Fruit fly (Drosophila melanogaster) whole organism, embryonic: ENCODE measurements around the gene CG7164.

ENCODE experiments used
- B-H2 ChIP-seq: fragments of 200-800 bp; sonication (Bioruptor generic); optimal IDR thresholded peaks from 2 replicates; lab custom pipeline; 2018; ENCODE audit warnings: missing biosample characterization, mild to moderate bottlenecking, missing genetic modification characterization
- Blimp-1 ChIP-seq: fragments of 200-800 bp; sonication (Bioruptor generic); optimal IDR thresholded peaks from 3 replicates; lab custom pipeline; 2018; ENCODE audit warnings: missing biosample characterization, missing genetic modification characterization, mild to moderate bottlenecking, moderate library complexity, missing genetic modification reagents
- CG11398 ChIP-seq: fragments of 200-800 bp; sonication (Bioruptor generic); optimal IDR thresholded peaks from 2 replicates; lab custom pipeline; 2016; ENCODE audit warnings: missing biosample characterization, missing genetic modification characterization
- CG11504 ChIP-seq: fragments of 200-800 bp; sonication (Bioruptor generic); optimal IDR thresholded peaks from 3 replicates; lab custom pipeline; 2019; ENCODE audit warnings: missing biosample characterization, mild to moderate bottlenecking, missing genetic modification characterization, moderate library complexity
- CG12071 ChIP-seq: fragments of 200-800 bp; sonication (Bioruptor generic); optimal IDR thresholded peaks from 3 replicates; lab custom pipeline; 2018; ENCODE audit warnings: missing biosample characterization, mild to moderate bottlenecking, missing genetic modification characterization
- CG12942 ChIP-seq: fragments of 200-800 bp; sonication (Bioruptor generic); optimal IDR thresholded peaks from 3 replicates; lab custom pipeline; 2016; ENCODE audit warnings: missing biosample characterization, missing genetic modification characterization
- CG14710 ChIP-seq: fragments of 200-800 bp; sonication (Bioruptor generic); optimal IDR thresholded peaks from 3 replicates; lab custom pipeline; 2019; ENCODE audit warnings: missing biosample characterization, mild to moderate bottlenecking, missing genetic modification characterization, moderate library complexity
- CG15601 ChIP-seq: fragments of 200-800 bp; sonication (Bioruptor generic); optimal IDR thresholded peaks from 3 replicates; lab custom pipeline; 2019; ENCODE audit warnings: missing biosample characterization, mild to moderate bottlenecking, missing genetic modification characterization, moderate library complexity
- CG17359 ChIP-seq: fragments of 200-800 bp; sonication (Bioruptor generic); optimal IDR thresholded peaks from 3 replicates; lab custom pipeline; 2018; ENCODE audit warnings: missing biosample characterization, mild to moderate bottlenecking, missing genetic modification characterization, moderate library complexity
- CG17385 ChIP-seq: fragments of 200-800 bp; sonication (Bioruptor generic); optimal IDR thresholded peaks from 3 replicates; lab custom pipeline; 2018; ENCODE audit warnings: missing biosample characterization, mild to moderate bottlenecking, missing genetic modification characterization
- CG18599 ChIP-seq: fragments of 200-800 bp; sonication (Bioruptor generic); optimal IDR thresholded peaks from 3 replicates; lab custom pipeline; 2017; ENCODE audit warnings: missing biosample characterization, missing genetic modification characterization, mild to moderate bottlenecking, moderate library complexity, missing genetic modification reagents
- CG2199 ChIP-seq: fragments of 200-800 bp; sonication (Bioruptor generic); IDR thresholded peaks from 3 replicates; pipeline ENCODE4 v1.3.6; 2022; ENCODE audit warnings: missing biosample characterization, missing genetic modification characterization
- CG2712 ChIP-seq: fragments of 200-800 bp; optimal IDR thresholded peaks from 3 replicates; lab custom pipeline; 2019; ENCODE audit warnings: missing biosample characterization, mild to moderate bottlenecking, missing genetic modification characterization, moderate library complexity
- CG34422 ChIP-seq: fragments of 200-800 bp; sonication (Bioruptor generic); IDR thresholded peaks from 3 replicates; pipeline ENCODE4 v1.3.6; 2022; ENCODE audit warnings: missing biosample characterization, missing genetic modification characterization
- CG4282 ChIP-seq: fragments of 200-800 bp; sonication (Bioruptor generic); optimal IDR thresholded peaks from 2 replicates; lab custom pipeline; 2016; ENCODE audit warnings: missing biosample characterization, missing genetic modification characterization
- CG4707 ChIP-seq: fragments of 200-800 bp; sonication (Bioruptor generic); optimal IDR thresholded peaks from 2 replicates; lab custom pipeline; 2018; ENCODE audit warnings: missing biosample characterization, mild to moderate bottlenecking, missing genetic modification characterization, moderate library complexity
- CG6254 ChIP-seq: fragments of 200-800 bp; sonication (Bioruptor generic); optimal IDR thresholded peaks from 3 replicates; lab custom pipeline; 2017; ENCODE audit warnings: mild to moderate bottlenecking, missing biosample characterization, missing genetic modification reagents, missing genetic modification characterization
- CG6272 ChIP-seq: fragments of 200-800 bp; sonication (Bioruptor generic); IDR thresholded peaks from 2 replicates; pipeline ENCODE4 v1.3.6; 2022; ENCODE audit warnings: missing biosample characterization, missing genetic modification characterization
- CG8290 ChIP-seq, 3 experiments: fragments of 200-800 bp; sonication (Bioruptor generic); optimal IDR thresholded peaks; 2 replicates each; lab custom pipeline; 2016 to 2019; ENCODE audit warnings: missing biosample characterization in 3 of 3, missing genetic modification characterization in 3 of 3, mild to moderate bottlenecking in 2 of 3, moderate library complexity in 1 of 3
- CrebB ChIP-seq: fragments of 200-800 bp; sonication (Bioruptor generic); optimal IDR thresholded peaks from 3 replicates; lab custom pipeline; 2018; ENCODE audit warnings: missing biosample characterization, mild to moderate bottlenecking, missing genetic modification characterization
- Dip3 ChIP-seq: fragments of 200-800 bp; sonication (Bioruptor generic); optimal IDR thresholded peaks from 3 replicates; lab custom pipeline; 2016; ENCODE audit warnings: missing biosample characterization, missing genetic modification characterization
- Hmr ChIP-seq: fragments of 200-800 bp; sonication (Bioruptor generic); optimal IDR thresholded peaks from 3 replicates; lab custom pipeline; 2017; ENCODE audit warnings: mild to moderate bottlenecking, missing biosample characterization, missing genetic modification reagents, missing genetic modification characterization
- NC2α ChIP-seq: fragments of 200-800 bp; sonication (Bioruptor generic); optimal IDR thresholded peaks from 2 replicates; lab custom pipeline; 2016; ENCODE audit warnings: missing biosample characterization, missing genetic modification characterization
- NK7.1 ChIP-seq: fragments of 200-800 bp; sonication (Bioruptor generic); optimal IDR thresholded peaks from 3 replicates; lab custom pipeline; 2016; ENCODE audit warnings: missing biosample characterization, missing genetic modification characterization
- Pdp1 ChIP-seq, 2 experiments: fragments of 200-800 bp; sonication (Bioruptor generic); optimal IDR thresholded peaks; 3 replicates each; lab custom pipeline; 2016; ENCODE audit warnings: missing biosample characterization in 2 of 2, missing genetic modification characterization in 2 of 2, mild to moderate bottlenecking in 1 of 2, moderate library complexity in 1 of 2
- Rfx ChIP-seq: fragments of 200-800 bp; sonication (Bioruptor generic); IDR thresholded peaks from 2 replicates; pipeline ENCODE4 v1.3.6; 2022; ENCODE audit warnings: missing biosample characterization, missing genetic modification characterization
- Side ChIP-seq: fragments of 200-800 bp; sonication (Bioruptor generic); optimal IDR thresholded peaks from 2 replicates; lab custom pipeline; 2016; ENCODE audit warnings: missing biosample characterization, missing genetic modification characterization
- Sox100B ChIP-seq: fragments of 200-800 bp; sonication (Bioruptor generic); optimal IDR thresholded peaks from 3 replicates; lab custom pipeline; 2018; ENCODE audit warnings: missing biosample characterization, mild to moderate bottlenecking, missing genetic modification characterization
- Stat92E ChIP-seq, 3 experiments: fragments of >200 bp in 2 of 3; fragments of 200-800 bp in 1 of 3; sonication (Bioruptor generic) in 1 of 3; optimal IDR thresholded peaks; 2 replicates each; lab custom pipeline; 2017 to 2019; ENCODE audit warnings: missing biosample characterization in 3 of 3, missing genetic modification characterization in 3 of 3, mild to moderate bottlenecking in 1 of 3, moderate library complexity in 1 of 3
- Taf1 ChIP-seq: fragments of 200-800 bp; sonication (Bioruptor generic); IDR thresholded peaks from 2 replicates; pipeline ENCODE4 v1.3.6; 2022; ENCODE audit warnings: missing biosample characterization, missing genetic modification characterization
- Trl ChIP-seq, 3 experiments: fragments of >200 bp in 2 of 3; fragments of 200-800 bp in 1 of 3; sonication (Bioruptor generic) in 1 of 3; optimal IDR thresholded peaks; 2 replicates in 1 of 3; 3 replicates in 2 of 3; lab custom pipeline; 2016 to 2017; ENCODE audit warnings: missing biosample characterization in 1 of 3, missing genetic modification characterization in 1 of 3
- cg ChIP-seq: fragments of 200-800 bp; sonication (Bioruptor generic); optimal IDR thresholded peaks from 3 replicates; lab custom pipeline; 2019; ENCODE audit warnings: missing biosample characterization, mild to moderate bottlenecking, missing genetic modification characterization, moderate library complexity
- chm ChIP-seq: fragments of 200-800 bp; sonication (Bioruptor generic); IDR thresholded peaks from 2 replicates; pipeline ENCODE4 v1.3.6; 2022; ENCODE audit warnings: missing biosample characterization, missing genetic modification characterization
- fd64A ChIP-seq: fragments of 200-800 bp; sonication (Bioruptor generic); optimal IDR thresholded peaks from 3 replicates; lab custom pipeline; 2018; ENCODE audit warnings: missing biosample characterization, mild to moderate bottlenecking, missing genetic modification characterization
- ftz-f1 ChIP-seq: fragments of 200-800 bp; sonication (Bioruptor generic); optimal IDR thresholded peaks from 2 replicates; lab custom pipeline; 2016; ENCODE audit warnings: missing biosample characterization, missing genetic modification characterization
- gt ChIP-seq: fragments of 200-800 bp; sonication (Bioruptor generic); IDR thresholded peaks from 2 replicates; pipeline ENCODE4 v1.3.6; 2022; ENCODE audit warnings: missing biosample characterization, missing genetic modification characterization
- h ChIP-seq: fragments of >200 bp; optimal IDR thresholded peaks from 2 replicates; lab custom pipeline; 2017
- ind ChIP-seq: fragments of 200-800 bp; sonication (Bioruptor generic); optimal IDR thresholded peaks from 3 replicates; lab custom pipeline; 2016; ENCODE audit warnings: missing biosample characterization, missing genetic modification characterization
- jing ChIP-seq: fragments of 200-800 bp; sonication (Bioruptor generic); optimal IDR thresholded peaks from 2 replicates; lab custom pipeline; 2018; ENCODE audit warnings: missing biosample characterization, mild to moderate bottlenecking, missing genetic modification characterization
- lilli ChIP-seq: fragments of 200-800 bp; sonication (Bioruptor generic); optimal IDR thresholded peaks from 3 replicates; lab custom pipeline; 2016; ENCODE audit warnings: missing biosample characterization, missing genetic modification characterization
- lov ChIP-seq, 2 experiments: fragments of 200-800 bp in 1 of 2; fragments of >200 bp in 1 of 2; sonication (Bioruptor generic) in 1 of 2; IDR thresholded peaks in 1 of 2; optimal IDR thresholded peaks in 1 of 2; 2 replicates in 1 of 2; 3 replicates in 1 of 2; pipeline versions ENCODE4 v1.3.6 to Lab custom; 2017 to 2022; ENCODE audit warnings: missing biosample characterization in 1 of 2, missing genetic modification characterization in 1 of 2
- pfk ChIP-seq: fragments of 200-800 bp; sonication (Bioruptor generic); optimal IDR thresholded peaks from 2 replicates; lab custom pipeline; 2018; ENCODE audit warnings: missing biosample characterization, mild to moderate bottlenecking, missing genetic modification characterization, moderate library complexity
- repo ChIP-seq: fragments of 200-800 bp; sonication (Bioruptor generic); optimal IDR thresholded peaks from 2 replicates; lab custom pipeline; 2016; ENCODE audit warnings: missing biosample characterization, missing genetic modification characterization
- salm ChIP-seq: fragments of 200-800 bp; sonication (Bioruptor generic); optimal IDR thresholded peaks from 2 replicates; lab custom pipeline; 2018; ENCODE audit warnings: missing biosample characterization, mild to moderate bottlenecking, missing genetic modification characterization
- scrt ChIP-seq: fragments of 200-800 bp; sonication (Bioruptor generic); optimal IDR thresholded peaks from 2 replicates; lab custom pipeline; 2018; ENCODE audit warnings: missing biosample characterization, mild to moderate bottlenecking, missing genetic modification characterization, moderate library complexity
- shn ChIP-seq: fragments of 200-800 bp; sonication (Bioruptor generic); optimal IDR thresholded peaks from 3 replicates; lab custom pipeline; 2016; ENCODE audit warnings: missing biosample characterization, missing genetic modification characterization
- sqz ChIP-seq: fragments of 200-800 bp; sonication (Bioruptor generic); optimal IDR thresholded peaks from 3 replicates; lab custom pipeline; 2018; ENCODE audit warnings: missing biosample characterization, mild to moderate bottlenecking, missing genetic modification characterization
- wek ChIP-seq: fragments of 200-800 bp; sonication (Bioruptor generic); optimal IDR thresholded peaks from 3 replicates; lab custom pipeline; 2018; ENCODE audit warnings: missing biosample characterization, mild to moderate bottlenecking, missing genetic modification characterization, moderate library complexity
- zf30C ChIP-seq: fragments of 200-800 bp; sonication (Bioruptor generic); optimal IDR thresholded peaks from 3 replicates; lab custom pipeline; 2018; ENCODE audit warnings: missing biosample characterization, mild to moderate bottlenecking, missing genetic modification characterization

Gene CG7164

dm6 chr2L:7828901-7829300 is 47.6 kb downstream of the CG7164 start (continued):
- no peak for TF ChIP-seq CG4707 (GFP tag; lab: Kevin White, UChicago)
- TF ChIP-seq fd64A (GFP tag; lab: Kevin White, UChicago): peak; percentile 33
- TF ChIP-seq CG2712 (tag; lab: Kevin White, UChicago): no peak
- TF ChIP-seq Hmr (GFP tag; lab: Kevin White, UChicago): no peak
- TF ChIP-seq Stat92E (GFP tag; optimal IDR thresholded peaks at IDR 0.05; lab: Kevin White, UChicago): no peak
- peak; percentile 17 for TF ChIP-seq CrebB
- TF ChIP-seq wek (GFP tag; lab: Kevin White, UChicago): peak; percentile 21
- peak; percentile 29 for TF ChIP-seq repo (GFP tag; lab: Kevin White, UChicago)
- no peak for TF ChIP-seq CG8290 (GFP tag; optimal IDR thresholded peaks at IDR 0.05; lab: Kevin White, UChicago)
- TF ChIP-seq CG8290 (tag; optimal IDR thresholded peaks at IDR 0.05; lab: Kevin White, UChicago): peak in 1 of 2 experiments; percentile 45
- TF ChIP-seq ftz-f1: peak; percentile 70
- TF ChIP-seq CG12942: no peak
- 0 out of 3 replicates have a peak, but pooled peaks have one; percentile 55 for TF ChIP-seq CG2199 (GFP tag; lab: Robert Waterston, UW)
- no peak for TF ChIP-seq CG4282
- TF ChIP-seq CG6272 (GFP tag; lab: Robert Waterston, UW): no peak
- TF ChIP-seq shn (GFP tag; lab: Kevin White, UChicago): no peak
- no peak for TF ChIP-seq Dip3 (GFP tag; lab: Kevin White, UChicago)
- TF ChIP-seq CG18599 (GFP tag; lab: Kevin White, UChicago): peak; percentile 23
- TF ChIP-seq lilli (GFP tag; lab: Kevin White, UChicago): no peak
- no peak for TF ChIP-seq CG15601 (tag; lab: Kevin White, UChicago)
- TF ChIP-seq CG6254: peak; percentile 17
- peak; percentile 35 for TF ChIP-seq Sox100B (GFP tag; lab: Kevin White, UChicago)
- no peak for TF ChIP-seq gt (GFP tag; lab: Robert Waterston, UW)
- TF ChIP-seq Taf1 (GFP tag; lab: Robert Waterston, UW): no peak
- TF ChIP-seq CG11398 (GFP tag; lab: Kevin White, UChicago): peak; percentile 22
- peak; percentile 19; the same call in 1 of the 3 replicates for TF ChIP-seq CG34422 (GFP tag; lab: Robert Waterston, UW)
- TF ChIP-seq jing (GFP tag; lab: Kevin White, UChicago): no peak
- peak in 1 of 2 experiments; percentile 69 for TF ChIP-seq Pdp1 (GFP tag; optimal IDR thresholded peaks at IDR 0.05; lab: Kevin White, UChicago)
- no peak for TF ChIP-seq chm (GFP tag; lab: Robert Waterston, UW)
- TF ChIP-seq cg: peak; percentile 70
- peak; percentile 16 for TF ChIP-seq Blimp-1 (GFP tag; lab: Kevin White, UChicago)
- peak; percentile 7 for TF ChIP-seq scrt (GFP tag; lab: Kevin White, UChicago)
- TF ChIP-seq CG17359 (tag; lab: Kevin White, UChicago): peak; percentile 38
- no peak for TF ChIP-seq zf30C (GFP tag; lab: Kevin White, UChicago)
- TF ChIP-seq sqz (GFP tag; lab: Kevin White, UChicago): peak; percentile 17
- TF ChIP-seq h (lab: Kevin White, UChicago): no peak
- TF ChIP-seq Rfx (GFP tag; lab: Robert Waterston, UW): peak; percentile 13; the same call in 1 of the 2 replicates
- peak; percentile 27 for TF ChIP-seq CG14710 (tag; lab: Kevin White, UChicago)
- TF ChIP-seq Side: no peak
- TF ChIP-seq salm (tag; lab: Kevin White, UChicago): peak; percentile 33
- peak; percentile 22 for TF ChIP-seq CG17385 (GFP tag; lab: Kevin White, UChicago)
- TF ChIP-seq pfk (GFP tag; lab: Kevin White, UChicago): peak; percentile 7
- TF ChIP-seq B-H2: no peak
- no peak for TF ChIP-seq NC2α
- no peak for TF ChIP-seq ind (GFP tag; lab: Kevin White, UChicago)
- TF ChIP-seq lov (optimal IDR thresholded peaks at IDR 0.05; lab: Kevin White, UChicago): no peak
- no peak for TF ChIP-seq lov (GFP tag; IDR thresholded peaks at IDR 0.05; lab: Robert Waterston, UW)
- peak; percentile 37 for TF ChIP-seq CG12071 (GFP tag; lab: Kevin White, UChicago)
- peak; percentile 1 for TF ChIP-seq CG11504 (tag; lab: Kevin White, UChicago)
- TF ChIP-seq Trl (optimal IDR thresholded peaks at IDR 0.05; lab: Kevin White, UChicago): peak; percentile 93
- TF ChIP-seq Trl (GFP tag; optimal IDR thresholded peaks at IDR 0.05; lab: Kevin White, UChicago): peak; percentile 39
- TF ChIP-seq NK7.1 (GFP tag; lab: Kevin White, UChicago): no peak
